Worm (Caenorhabditis elegans) whole organism, mixed stage, embryonic: ENCODE data around the gene srw-62.

ENCODE experiments used
- blmp-1 ChIP-seq: fragments of 150-350 bp; optimal IDR thresholded peaks from 2 replicates; lab custom pipeline; 2014; ENCODE audit warnings: missing biosample characterization, missing genetic modification characterization
- lsy-2 ChIP-seq: fragments of 150-350 bp; optimal IDR thresholded peaks from 2 replicates; lab custom pipeline; 2014; ENCODE audit warnings: missing biosample characterization, missing genetic modification characterization
- pha-4 ChIP-seq: fragments of 150-350 bp; optimal IDR thresholded peaks from 2 replicates; lab custom pipeline; 2018; ENCODE audit warnings: missing biosample characterization, missing genetic modification reagents, missing genetic modification characterization
- snpc-4 ChIP-seq: fragments of 150-350 bp; optimal IDR thresholded peaks from 2 replicates; lab custom pipeline; 2014; ENCODE audit warnings: missing biosample characterization, missing genetic modification characterization
- tbx-8 ChIP-seq: fragments of 200-800 bp; sonication (Bioruptor generic); optimal IDR thresholded peaks from 2 replicates; lab custom pipeline; 2018; ENCODE audit warnings: mild to moderate bottlenecking, missing genetic modification characterization, moderate library complexity, missing compliant biosample characterization
- unc-120 ChIP-seq: sonication (generic microtip); optimal IDR thresholded peaks from 2 replicates; lab custom pipeline; 2017; ENCODE audit warnings: missing genetic modification characterization, missing compliant biosample characterization; ENCODE audit not compliant: poor library complexity, severe bottlenecking
- unc-39 ChIP-seq: fragments of 150-350 bp; optimal IDR thresholded peaks from 2 replicates; lab custom pipeline; 2014; ENCODE audit warnings: missing biosample characterization, missing genetic modification characterization
- unc-62 ChIP-seq: fragments of 150-350 bp; optimal IDR thresholded peaks from 2 replicates; lab custom pipeline; 2014; ENCODE audit warnings: missing biosample characterization, missing genetic modification reagents, missing genetic modification characterization
- zip-8 ChIP-seq: fragments of 150-350 bp; optimal IDR thresholded peaks from 2 replicates; lab custom pipeline; 2014; ENCODE audit warnings: missing biosample characterization, missing genetic modification characterization

DNA sequence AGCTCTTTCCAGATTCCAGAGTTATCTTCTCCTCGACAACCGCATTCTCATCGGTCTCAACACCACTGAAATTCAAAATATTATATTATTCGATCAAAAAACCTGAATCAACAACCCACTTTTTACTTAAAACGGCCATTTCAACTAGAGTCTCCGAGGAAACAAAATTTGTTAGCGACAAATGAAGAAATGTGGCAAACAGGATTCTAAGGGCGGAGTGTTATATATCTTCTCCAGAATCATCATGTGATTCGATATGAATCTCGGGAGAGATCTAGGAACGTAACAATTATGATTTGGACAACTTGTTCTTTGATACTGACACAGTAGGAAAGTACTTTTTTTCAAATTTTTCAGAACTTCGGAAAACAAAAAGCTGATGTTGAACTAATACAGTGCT is 49.0 kb upstream of the srw-62 start:
- TF ChIP-seq unc-39 (tag; lab: Kevin White, UChicago): no peak
- no peak for TF ChIP-seq pha-4 (tag; lab: Kevin White, UChicago)
- no peak for TF ChIP-seq tbx-8
- no peak for TF ChIP-seq zip-8
- no peak for TF ChIP-seq blmp-1 (tag; lab: Kevin White, UChicago)
- TF ChIP-seq unc-62 (GFP tag; lab: Kevin White, UChicago): no peak
- TF ChIP-seq snpc-4 (tag; lab: Kevin White, UChicago): no peak
- TF ChIP-seq unc-120: no peak
- TF ChIP-seq lsy-2 (tag; lab: Kevin White, UChicago): no peak
